Worm (Caenorhabditis elegans): ENCODE results near the gene C29F7.10.

The C29F7.10 gene

DNA sequence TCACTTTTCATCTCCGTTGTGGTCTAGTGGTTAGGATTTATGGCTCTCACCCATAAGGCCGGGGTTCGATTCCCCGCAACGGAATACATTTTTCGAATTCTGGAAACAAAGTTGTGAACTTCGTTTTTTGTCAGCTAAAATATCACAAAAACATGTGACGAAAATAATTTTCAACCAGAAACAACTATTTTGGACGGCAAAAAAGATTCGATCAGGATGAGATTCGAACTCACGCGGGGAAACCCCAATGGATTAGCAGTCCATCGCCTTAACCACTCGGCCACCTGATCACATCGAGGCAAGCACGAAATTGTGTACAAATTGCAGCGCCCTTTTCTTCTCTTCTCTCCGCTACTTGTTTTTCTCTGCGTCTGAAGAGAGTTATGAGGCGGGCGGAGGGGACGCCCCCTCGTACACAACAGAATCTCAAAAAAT is 17.4 kb upstream of the C29F7.10 start:
- TF ChIP-seq mep-1 (tag; optimal IDR thresholded peaks at IDR 0.05) (peak; percentile 57), unc-130 (tag; optimal IDR thresholded peaks at IDR 0.05) (peak; percentile 48), fkh-10 (GFP tag; optimal IDR thresholded peaks at IDR 0.05) (peak; percentile 11), nhr-77 (tag; optimal IDR thresholded peaks at IDR 0.05) (peak; percentile 34), lir-3 (tag; optimal IDR thresholded peaks at IDR 0.05; ENCODE audit: poor library complexity) (peak; percentile 39), nhr-47 (tag; optimal IDR thresholded peaks at IDR 0.05) (peak; percentile 80), lin-14 (GFP tag; optimal IDR thresholded peaks at IDR 0.05) (peak; percentile 72), nhr-20 (tag; optimal IDR thresholded peaks at IDR 0.05) (peak; percentile 60), mdl-1 (tag; optimal IDR thresholded peaks at IDR 0.05) (peak in 1 of 2 experiments; percentile 56), sup-37 (GFP tag; optimal IDR thresholded peaks at IDR 0.05) (peak; percentile 23), dpl-1 (GFP tag; optimal IDR thresholded peaks at IDR 0.05) (peak in 1 of 3 experiments; percentile 10), ztf-11 (tag; optimal IDR thresholded peaks at IDR 0.05) (peak in 1 of 2 experiments; percentile 39), tbx-2 (tag; optimal IDR thresholded peaks at IDR 0.05) (peak; percentile 54), C16A3.4 (tag; optimal IDR thresholded peaks at IDR 0.05) (peak; percentile 34), xbp-1 (tag; optimal IDR thresholded peaks at IDR 0.05) (peak; percentile 47), ceh-82 (tag; optimal IDR thresholded peaks at IDR 0.05) (peak; percentile 43 to 44 (median 44)), fos-1 (tag; optimal IDR thresholded peaks at IDR 0.05) (peak; percentile 50), swsn-7 (tag; optimal IDR thresholded peaks at IDR 0.05) (peak; percentile 60), lin-13 (GFP tag; optimal IDR thresholded peaks at IDR 0.05) (peak; percentile 38), efl-1 (optimal IDR thresholded peaks at IDR 0.05) (peak; percentile 18 to 24), efl-1 (GFP tag; optimal IDR thresholded peaks at IDR 0.05 in 1 of 2) (peak in 1 of 2 experiments; percentile 87), fkh-8 (tag; optimal IDR thresholded peaks at IDR 0.05) (peak; percentile 56), irx-1 (tag; optimal IDR thresholded peaks at IDR 0.05) (peak; percentile 46), grh-1 (GFP tag; IDR thresholded peaks at IDR 0.05) (peak; percentile 56), ceh-8 (GFP tag; optimal IDR thresholded peaks at IDR 0.05) (peak; percentile 48), nhr-85 (tag) (peak; percentile 79), sox-4 (tag; optimal IDR thresholded peaks at IDR 0.05) (peak; percentile 69), nhr-19 (GFP tag; conservative IDR thresholded peaks at IDR 0.05) (peak; percentile 70), egl-13 (tag; optimal IDR thresholded peaks at IDR 0.05) (peak; percentile 51), dsc-1 (tag; optimal IDR thresholded peaks at IDR 0.05) (peak; percentile 84), elt-2 (tag; optimal IDR thresholded peaks at IDR 0.05) (peak; percentile 32), nhr-71 (tag; optimal IDR thresholded peaks at IDR 0.05) (peak; percentile 75), snpc-4 (tag; optimal IDR thresholded peaks at IDR 0.05) (peak; percentile 13), lin-35 (GFP tag; optimal IDR thresholded peaks at IDR 0.05) (peak; percentile 28 to 67), rnt-1 (tag; optimal IDR thresholded peaks at IDR 0.05) (peak; percentile 68), unc-86 (tag; optimal IDR thresholded peaks at IDR 0.05) (peak; percentile 38), ceh-88 (GFP tag; IDR thresholded peaks at IDR 0.05) (peak; percentile 31; the same call in 1 of the 2 replicates), snu-23 (GFP tag; optimal IDR thresholded peaks at IDR 0.05) (peak; percentile 83), lin-15B (tag; optimal IDR thresholded peaks at IDR 0.05) (peak; percentile 7), jun-1 (tag; optimal IDR thresholded peaks at IDR 0.05) (peak; percentile 55), elt-3 (tag; optimal IDR thresholded peaks at IDR 0.05) (peak in 3 of 6 experiments; percentile 18 to 35 (median 31)), lsy-2 (tag; optimal IDR thresholded peaks at IDR 0.05) (peak; percentile 26 to 42), nhr-90 (tag; optimal IDR thresholded peaks at IDR 0.05; ENCODE audit: poor library complexity) (peak; percentile 75)

DNA sequence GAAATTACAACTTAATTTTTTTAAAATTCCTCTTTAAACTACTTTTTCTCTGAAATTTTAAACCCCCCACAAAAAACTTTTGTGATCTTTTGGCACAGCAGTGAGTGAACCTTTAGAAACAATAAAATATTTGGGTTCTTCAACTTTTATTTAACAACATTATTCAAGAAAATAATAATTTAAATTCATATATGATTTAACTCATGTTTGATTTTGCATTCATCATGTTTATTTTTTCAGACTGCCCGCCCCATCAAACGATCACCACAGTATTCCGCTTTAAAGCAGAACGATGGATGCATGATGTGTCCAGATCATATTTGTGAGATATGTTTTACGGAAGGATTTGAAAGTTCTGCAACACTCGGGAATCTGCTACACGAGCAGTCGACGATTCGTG is 15.1 kb upstream of the C29F7.10 start, which contains the start of gene set-8:
Gene set-8 (plus strand): TSS at position 301 of the 400 bp plus-strand sequence.
- TF ChIP-seq xbp-1 (tag; optimal IDR thresholded peaks at IDR 0.05) (no peak), fkh-8 (tag; optimal IDR thresholded peaks at IDR 0.05) (no peak), ceh-82 (tag; optimal IDR thresholded peaks at IDR 0.05) (no peak), unc-62 (GFP tag; optimal IDR thresholded peaks at IDR 0.05) (no peak), lin-14 (GFP tag; optimal IDR thresholded peaks at IDR 0.05) (no peak), nhr-11 (tag; optimal IDR thresholded peaks at IDR 0.05) (no peak), sup-37 (GFP tag; optimal IDR thresholded peaks at IDR 0.05) (no peak), unc-30 (tag; optimal IDR thresholded peaks at IDR 0.05) (no peak), irx-1 (tag; optimal IDR thresholded peaks at IDR 0.05) (no peak), mdl-1 (tag; optimal IDR thresholded peaks at IDR 0.05) (no peak), fkh-4 (tag; optimal IDR thresholded peaks at IDR 0.05; ENCODE audit: borderline replicate concordance) (no peak), nhr-90 (tag; optimal IDR thresholded peaks at IDR 0.05; ENCODE audit: poor library complexity) (no peak), ztf-11 (tag; optimal IDR thresholded peaks at IDR 0.05) (no peak), F16B12.6 (tag; optimal IDR thresholded peaks at IDR 0.05) (no peak), pqm-1 (tag; optimal IDR thresholded peaks at IDR 0.05) (no peak), lin-39 (tag; optimal IDR thresholded peaks at IDR 0.05) (no peak), nhr-71 (tag; optimal IDR thresholded peaks at IDR 0.05) (no peak), elt-3 (tag; optimal IDR thresholded peaks at IDR 0.05) (no peak)

Data from whole organism, L1 larva.